Worm (Caenorhabditis elegans) whole organism, L1 larva: ENCODE data around the gene T04A8.13.

Experiments
- C16A3.4 ChIP-seq: fragments of 150-350 bp; optimal IDR thresholded peaks from 2 replicates; lab custom pipeline; 2014; ENCODE audit warnings: missing biosample characterization, missing genetic modification characterization
- C34B4.2 ChIP-seq: sonication (generic microtip); optimal IDR thresholded peaks from 2 replicates; lab custom pipeline; 2017; ENCODE audit warnings: mild to moderate bottlenecking, missing genetic modification characterization, missing compliant biosample characterization
- F16B12.6 ChIP-seq: fragments of 150-350 bp; optimal IDR thresholded peaks from 2 replicates; lab custom pipeline; 2014; ENCODE audit warnings: missing biosample characterization, missing genetic modification characterization
- ama-1 ChIP-seq: fragments of 150-350 bp; optimal IDR thresholded peaks from 2 replicates; lab custom pipeline; 2014
- ceh-63 ChIP-seq: fragments of 200-800 bp; sonication (Bioruptor generic); optimal IDR thresholded peaks from 2 replicates; lab custom pipeline; 2018; ENCODE audit warnings: mild to moderate bottlenecking, missing genetic modification characterization, missing compliant biosample characterization
- ceh-8 ChIP-seq: fragments of 200-800 bp; sonication (Bioruptor generic); optimal IDR thresholded peaks from 2 replicates; lab custom pipeline; 2018; ENCODE audit warnings: mild to moderate bottlenecking, missing genetic modification characterization, moderate library complexity, missing compliant biosample characterization
- ces-1 ChIP-seq: fragments of 150-350 bp; optimal IDR thresholded peaks from 2 replicates; lab custom pipeline; 2014; ENCODE audit warnings: missing biosample characterization, missing genetic modification reagents, missing genetic modification characterization
- dsc-1 ChIP-seq: sonication (generic microtip); optimal IDR thresholded peaks from 2 replicates; lab custom pipeline; 2016; ENCODE audit warnings: mild to moderate bottlenecking, missing genetic modification characterization, missing compliant biosample characterization
- efl-1 ChIP-seq, 4 experiments: fragments of 150-350 bp; optimal IDR thresholded peaks in 3 of 4; peaks in 1 of 4; 1 replicate in 1 of 4; 2 replicates in 3 of 4; lab custom pipeline; 2014; ENCODE audit warnings: missing biosample characterization in 2 of 4, missing genetic modification characterization in 2 of 4, missing genetic modification reagents in 2 of 4
- elt-2 ChIP-seq: sonication (generic microtip); optimal IDR thresholded peaks from 2 replicates; lab custom pipeline; 2016; ENCODE audit warnings: missing genetic modification characterization, mild to moderate bottlenecking, inconsistent platforms, missing compliant biosample characterization, missing genetic modification reagents
- fos-1 ChIP-seq: fragments of 150-350 bp; optimal IDR thresholded peaks from 2 replicates; lab custom pipeline; 2014; ENCODE audit warnings: missing biosample characterization, missing genetic modification characterization
- hlh-17 ChIP-seq: fragments of 200-800 bp; sonication (Bioruptor generic); optimal IDR thresholded peaks from 2 replicates; lab custom pipeline; 2018; ENCODE audit warnings: missing genetic modification characterization, mild to moderate bottlenecking, missing compliant biosample characterization, moderate library complexity, borderline replicate concordance
- irx-1 ChIP-seq: sonication (generic microtip); optimal IDR thresholded peaks from 2 replicates; lab custom pipeline; 2016; ENCODE audit warnings: missing genetic modification characterization, missing compliant biosample characterization
- isw-1 ChIP-seq: fragments of 200-800 bp; sonication (Bioruptor generic); IDR thresholded peaks from 2 replicates; pipeline ENCODE4 v1.3.6; 2022; ENCODE audit warnings: missing genetic modification characterization, missing compliant biosample characterization
- lin-14 ChIP-seq: fragments of 200-800 bp; sonication (Bioruptor generic); optimal IDR thresholded peaks from 2 replicates; lab custom pipeline; 2018; ENCODE audit warnings: mild to moderate bottlenecking, missing genetic modification characterization, moderate library complexity, missing compliant biosample characterization
- lin-35 ChIP-seq, 2 experiments: fragments of 150-350 bp; optimal IDR thresholded peaks; 2 replicates each; lab custom pipeline; 2014; ENCODE audit warnings: missing biosample characterization in 2 of 2, missing genetic modification characterization in 2 of 2, missing genetic modification reagents in 2 of 2
- mab-9 ChIP-seq: fragments of 200-800 bp; sonication (Bioruptor generic); IDR thresholded peaks from 2 replicates; pipeline ENCODE4 v1.3.6; 2022; ENCODE audit warnings: missing genetic modification reagents, missing genetic modification characterization, missing compliant biosample characterization
- mdl-1 ChIP-seq, 2 experiments: fragments of 150-350 bp; optimal IDR thresholded peaks; 2 replicates each; lab custom pipeline; 2014 to 2017; ENCODE audit warnings: missing biosample characterization in 2 of 2, missing genetic modification characterization in 2 of 2, inconsistent platforms in 1 of 2
- mep-1 ChIP-seq: fragments of 150-350 bp; optimal IDR thresholded peaks from 2 replicates; lab custom pipeline; 2014; ENCODE audit warnings: missing biosample characterization, missing genetic modification characterization
- nhr-12 ChIP-seq: sonication (generic microtip); optimal IDR thresholded peaks from 2 replicates; lab custom pipeline; 2017; ENCODE audit warnings: missing biosample characterization, missing genetic modification characterization
- nhr-19 ChIP-seq: fragments of 200-800 bp; sonication (Bioruptor generic); conservative IDR thresholded peaks from 2 replicates; pipeline ENCODE4 v1.3.6; 2022; ENCODE audit warnings: missing genetic modification characterization, missing compliant biosample characterization
- nhr-237 ChIP-seq: fragments of 150-350 bp; optimal IDR thresholded peaks from 2 replicates; lab custom pipeline; 2014; ENCODE audit warnings: missing biosample characterization, missing genetic modification characterization
- nhr-76 ChIP-seq: sonication (generic microtip); optimal IDR thresholded peaks from 2 replicates; lab custom pipeline; 2017; ENCODE audit warnings: missing biosample characterization, missing genetic modification characterization
- nhr-77 ChIP-seq: fragments of 150-350 bp; optimal IDR thresholded peaks from 2 replicates; lab custom pipeline; 2014; ENCODE audit warnings: missing biosample characterization, missing genetic modification characterization
- nhr-90 ChIP-seq: sonication (generic microtip); optimal IDR thresholded peaks from 2 replicates; lab custom pipeline; 2016; ENCODE audit warnings: mild to moderate bottlenecking, missing genetic modification characterization, missing compliant biosample characterization; ENCODE audit not compliant: poor library complexity
- pqm-1 ChIP-seq: sonication (generic microtip); optimal IDR thresholded peaks from 3 replicates; lab custom pipeline; 2017; ENCODE audit warnings: missing biosample characterization, missing genetic modification characterization
- sox-4 ChIP-seq: sonication (generic microtip); optimal IDR thresholded peaks from 2 replicates; lab custom pipeline; 2016; ENCODE audit warnings: missing genetic modification characterization, missing compliant biosample characterization
- tlp-1 ChIP-seq: fragments of 150-350 bp; optimal IDR thresholded peaks from 2 replicates; lab custom pipeline; 2014; ENCODE audit warnings: missing biosample characterization, missing genetic modification characterization
- unc-130 ChIP-seq: fragments of 150-350 bp; optimal IDR thresholded peaks from 2 replicates; lab custom pipeline; 2017; ENCODE audit warnings: missing biosample characterization, missing genetic modification characterization, inconsistent platforms
- unc-86 ChIP-seq: sonication (generic microtip); optimal IDR thresholded peaks from 2 replicates; lab custom pipeline; 2016; ENCODE audit warnings: missing genetic modification characterization, missing compliant biosample characterization
- unc-98 ChIP-seq: fragments of 200-800 bp; sonication (Bioruptor generic); IDR thresholded peaks from 2 replicates; pipeline ENCODE4 v1.3.6; 2022; ENCODE audit warnings: missing genetic modification characterization, missing compliant biosample characterization
- xbp-1 ChIP-seq: sonication (generic microtip); optimal IDR thresholded peaks from 2 replicates; lab custom pipeline; 2016; ENCODE audit warnings: missing genetic modification characterization, missing compliant biosample characterization
- zag-1 ChIP-seq: fragments of 150-350 bp; optimal IDR thresholded peaks from 2 replicates; lab custom pipeline; 2014; ENCODE audit warnings: missing biosample characterization, missing genetic modification characterization
- zip-4 ChIP-seq: fragments of 200-800 bp; sonication (Bioruptor generic); optimal IDR thresholded peaks from 2 replicates; lab custom pipeline; 2018; ENCODE audit warnings: mild to moderate bottlenecking, missing genetic modification characterization, moderate library complexity, missing compliant biosample characterization
- ztf-11 ChIP-seq, 2 experiments: sonication (generic microtip); optimal IDR thresholded peaks; 2 replicates each; lab custom pipeline; 2016 to 2017; ENCODE audit warnings: missing genetic modification characterization in 2 of 2, missing biosample characterization in 1 of 2, missing compliant biosample characterization in 1 of 2
- ztf-4 ChIP-seq: fragments of 150-350 bp; optimal IDR thresholded peaks from 2 replicates; lab custom pipeline; 2014; ENCODE audit warnings: missing biosample characterization, missing genetic modification characterization

Gene T04A8.13

ce11 chrIII:4693695-4694094 lies 13.1 kb upstream of the T04A8.13 start, which contains the start of gene T04A8.8:
T04A8.8 (plus strand) TSS chrIII:4693995.
- TF ChIP-seq unc-86 (tag; lab: Kevin White, UChicago) (no peak), ztf-4 (tag; lab: Kevin White, UChicago) (no peak), sox-4 (tag; lab: Kevin White, UChicago) (no peak), dsc-1 (no peak), pqm-1 (no peak), lin-35 (GFP tag; optimal IDR thresholded peaks at IDR 0.05; lab: Kevin White, UChicago) (no peak), nhr-76 (no peak), fos-1 (tag; lab: Kevin White, UChicago) (no peak), ceh-63 (GFP tag; lab: Kevin White, UChicago) (no peak), isw-1 (no peak), mep-1 (tag; lab: Kevin White, UChicago) (no peak), irx-1 (no peak), tlp-1 (tag; lab: Kevin White, UChicago) (no peak), C16A3.4 (tag; lab: Kevin White, UChicago) (no peak), nhr-12 (tag; lab: Kevin White, UChicago) (no peak), xbp-1 (tag; lab: Kevin White, UChicago) (no peak), nhr-237 (tag; lab: Kevin White, UChicago) (no peak), mdl-1 (tag; optimal IDR thresholded peaks at IDR 0.05; lab: Kevin White, UChicago) (no peak)

DNA sequence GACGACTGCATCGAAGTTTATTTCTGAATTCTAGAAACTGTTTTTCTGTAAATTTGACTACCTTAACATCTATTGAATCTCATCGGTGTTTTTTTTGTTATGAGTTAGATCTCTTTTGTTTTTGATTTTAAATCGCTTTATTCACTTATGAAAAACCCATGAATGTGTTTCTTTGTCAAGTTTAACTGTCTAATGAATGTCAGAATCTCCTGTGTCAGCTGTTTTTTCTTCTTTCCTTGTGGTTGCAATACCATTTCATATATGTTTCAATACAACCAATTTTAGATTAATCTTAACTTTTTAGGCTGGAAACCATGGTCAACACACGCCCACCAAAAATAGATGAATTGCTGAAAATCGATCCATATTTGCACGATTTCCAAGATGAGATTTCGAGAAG lies 11.7 kb upstream of the T04A8.13 start, which contains the start of gene T04A8.7:
TSS of gene T04A8.7 (plus strand) at position 301 of the 400 bp plus-strand sequence.
- TF ChIP-seq hlh-17 (no peak), unc-98 (GFP tag; lab: Robert Waterston, UW) (no peak), F16B12.6 (tag; lab: Kevin White, UChicago) (no peak), nhr-90 (tag; lab: Kevin White, UChicago) (no peak), tlp-1 (tag; lab: Kevin White, UChicago) (no peak), sox-4 (tag; lab: Kevin White, UChicago) (no peak), nhr-19 (GFP tag; lab: Robert Waterston, UW) (no peak), ces-1 (GFP tag; lab: Kevin White, UChicago) (no peak)

ce11 chrIII:4696903-4697302 lies 9.9 kb upstream of the T04A8.13 start:
- TF ChIP-seq efl-1 (optimal IDR thresholded peaks at IDR 0.05; lab: Kevin White, UChicago) (no peak), efl-1 (GFP tag; optimal IDR thresholded peaks at IDR 0.05 in 1 of 2; lab: Kevin White, UChicago) (peak in 1 of 2 experiments; percentile 34), ztf-11 (tag; optimal IDR thresholded peaks at IDR 0.05; lab: Kevin White, UChicago) (no peak)
- TF ChIP-seq, all 84 proteins: peak for 1

- TF ChIP-seq hlh-17 (no peak), F16B12.6 (tag; lab: Kevin White, UChicago) (no peak), zag-1 (tag; lab: Kevin White, UChicago) (no peak), elt-2 (tag; lab: Kevin White, UChicago) (no peak), xbp-1 (tag; lab: Kevin White, UChicago) (no peak), ceh-63 (GFP tag; lab: Kevin White, UChicago) (no peak), lin-14 (GFP tag; lab: Kevin White, UChicago) (no peak), nhr-76 (no peak), nhr-77 (tag; lab: Kevin White, UChicago) (no peak), dsc-1 (no peak), mab-9 (GFP tag; lab: Robert Waterston, UW) (no peak), ceh-8 (GFP tag; lab: Kevin White, UChicago) (no peak), C34B4.2 (tag; lab: Kevin White, UChicago) (no peak), zip-4 (GFP tag; lab: Kevin White, UChicago) (no peak), ztf-11 (tag; optimal IDR thresholded peaks at IDR 0.05; lab: Kevin White, UChicago) (no peak), lin-35 (GFP tag; optimal IDR thresholded peaks at IDR 0.05; lab: Kevin White, UChicago) (no peak), ama-1 (lab: Kevin White, UChicago) (no peak), unc-130 (no peak)
Measured at ce11 chrIII:4697819-4698218, 9.0 kb upstream of the T04A8.13 start, which contains the start of gene dnj-18. dnj-18 (plus strand) TSS chrIII:4698119.
